Fruit fly (Drosophila melanogaster): ENCODE results near the gene Cmpk.

Cmpk gene

DNA sequence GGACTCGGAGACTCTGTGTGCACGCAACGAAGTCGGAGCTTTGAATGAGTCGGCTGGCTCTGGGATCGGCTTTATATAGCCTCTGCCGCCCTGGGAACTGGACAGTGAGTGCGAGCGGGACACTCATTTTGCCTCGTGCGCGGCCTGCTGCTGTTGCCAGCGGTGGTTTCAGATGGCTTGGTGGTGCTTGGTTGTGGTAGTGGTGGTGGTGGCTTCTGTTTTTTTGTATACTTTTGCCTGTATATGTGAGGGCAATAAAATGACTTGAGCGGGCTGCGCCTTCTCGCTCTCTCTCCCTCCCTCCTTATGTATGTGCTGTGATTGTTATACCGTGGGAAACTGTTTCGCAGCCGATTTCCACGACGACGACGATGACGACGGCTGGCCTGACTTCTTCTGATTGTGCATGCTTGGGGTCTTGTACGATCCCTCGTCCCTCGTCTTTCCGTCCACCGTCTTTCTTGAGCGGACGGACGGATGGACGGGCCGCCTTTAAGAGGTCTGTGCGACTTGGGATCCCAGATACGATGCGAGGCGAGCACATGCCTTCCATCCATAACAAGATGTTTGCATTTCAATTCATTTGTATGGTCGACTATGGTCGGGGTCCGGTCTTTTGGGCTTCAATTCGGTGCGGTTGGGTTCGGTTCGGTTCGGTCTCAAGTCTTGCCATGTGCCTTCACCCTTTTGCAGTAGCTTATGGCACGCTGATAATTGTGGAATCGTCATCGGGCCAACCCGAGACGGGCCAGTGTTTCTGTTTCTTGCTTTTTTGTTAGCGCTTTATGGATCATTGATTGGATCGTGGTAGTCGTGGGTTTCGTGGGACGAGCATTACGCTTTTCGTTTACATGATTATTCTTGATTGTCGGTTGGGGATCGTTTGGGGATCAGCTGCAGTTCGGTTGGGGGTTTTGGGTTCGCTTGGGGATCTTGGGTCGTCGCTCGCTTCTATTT lies 49.0 kb downstream of the Cmpk start (continued):
- TF ChIP-seq Spps (tag; optimal IDR thresholded peaks at IDR 0.05), result peak; percentile 2
- no peak for TF ChIP-seq ems (GFP tag; optimal IDR thresholded peaks at IDR 0.05)
- TF ChIP-seq otp (GFP tag; IDR thresholded peaks at IDR 0.05), result peak; percentile 56; the same call in 1 of the 3 replicates
- TF ChIP-seq abd-A (tag; optimal IDR thresholded peaks at IDR 0.05), result peak; percentile 97
- peak; percentile 80 for TF ChIP-seq gcm (GFP tag; optimal IDR thresholded peaks at IDR 0.05)
- TF ChIP-seq hth (optimal IDR thresholded peaks at IDR 0.05), result no peak
- peak; percentile 88 for TF ChIP-seq Jarid2 (GFP tag; optimal IDR thresholded peaks at IDR 0.05)
- peak; percentile 26 for TF ChIP-seq CG15601 (tag; optimal IDR thresholded peaks at IDR 0.05)
- no peak for TF ChIP-seq CG4820 (GFP tag; optimal IDR thresholded peaks at IDR 0.05)
- TF ChIP-seq insv (GFP tag; optimal IDR thresholded peaks at IDR 0.05), result peak in 1 of 2 experiments; percentile 53
- TF ChIP-seq bbx (GFP tag; IDR thresholded peaks at IDR 0.05; ENCODE audit: partially characterized antibody), result peak; percentile 43
- TF ChIP-seq ttk (GFP tag; IDR thresholded peaks at IDR 0.05), result 0 out of 2 replicates have a peak, but pooled peaks have one; percentile 12
- no peak for TF ChIP-seq Hr39 (optimal IDR thresholded peaks at IDR 0.05)
- no peak for TF ChIP-seq sob (GFP tag; IDR thresholded peaks at IDR 0.05)
- peak; percentile 19 for TF ChIP-seq CG8290 (GFP tag; optimal IDR thresholded peaks at IDR 0.05)
- no peak for TF ChIP-seq CG8290 (tag; optimal IDR thresholded peaks at IDR 0.05)
- TF ChIP-seq CG2202 (tag; optimal IDR thresholded peaks at IDR 0.05), result peak; percentile 6
- TF ChIP-seq Atf6 (GFP tag; IDR thresholded peaks at IDR 0.05), result 0 out of 2 replicates have a peak, but pooled peaks have one; percentile 7
- TF ChIP-seq kah (GFP tag; optimal IDR thresholded peaks at IDR 0.05), result peak; percentile 75
- peak; percentile 1 to 33 for TF ChIP-seq Pdp1 (GFP tag; optimal IDR thresholded peaks at IDR 0.05)
- TF ChIP-seq Trl (optimal IDR thresholded peaks at IDR 0.05), result peak; percentile 10 to 36
- TF ChIP-seq Trl (GFP tag; optimal IDR thresholded peaks at IDR 0.05), result no peak
- peak; percentile 88 for TF ChIP-seq ac (GFP tag; optimal IDR thresholded peaks at IDR 0.05)
- TF ChIP-seq sna (GFP tag; IDR thresholded peaks at IDR 0.05; ENCODE audit: partially characterized antibody), result peak; percentile 45; the same call in 1 of the 2 replicates
- TF ChIP-seq CG3838 (GFP tag; optimal IDR thresholded peaks at IDR 0.05), result no peak
- no peak for TF ChIP-seq CG12071 (GFP tag; optimal IDR thresholded peaks at IDR 0.05)
- TF ChIP-seq HHEX (GFP tag; optimal IDR thresholded peaks at IDR 0.05), result no peak
- no peak for TF ChIP-seq PHDP (tag; optimal IDR thresholded peaks at IDR 0.05)
- no peak for TF ChIP-seq CG12942 (GFP tag; optimal IDR thresholded peaks at IDR 0.05)
- TF ChIP-seq sqz (GFP tag; optimal IDR thresholded peaks at IDR 0.05), result peak; percentile 98
- TF ChIP-seq Abd-B (GFP tag; optimal IDR thresholded peaks at IDR 0.05), result peak; percentile 61
- TF ChIP-seq dmrt11E (tag; optimal IDR thresholded peaks at IDR 0.05), result peak; percentile 0
- peak; percentile 68 for TF ChIP-seq Hey (tag; optimal IDR thresholded peaks at IDR 0.05)
- TF ChIP-seq Hr78 (GFP tag; optimal IDR thresholded peaks at IDR 0.05), result peak in 1 of 2 experiments; percentile 74
- peak; percentile 17 for TF ChIP-seq CG18599 (GFP tag; optimal IDR thresholded peaks at IDR 0.05)
- peak; percentile 7 for TF ChIP-seq CG8388 (GFP tag; optimal IDR thresholded peaks at IDR 0.05)
- peak; percentile 49 for TF ChIP-seq D (optimal IDR thresholded peaks at IDR 0.05)
- TF ChIP-seq D (GFP tag; optimal IDR thresholded peaks at IDR 0.05), result peak; percentile 28
- peak in 1 of 2 experiments; percentile 86 for TF ChIP-seq tll (GFP tag; optimal IDR thresholded peaks at IDR 0.05)
- no peak for TF ChIP-seq crp (GFP tag; optimal IDR thresholded peaks at IDR 0.05)
- peak; percentile 93 for TF ChIP-seq cad (GFP tag; optimal IDR thresholded peaks at IDR 0.05)
- TF ChIP-seq vvl (GFP tag; IDR thresholded peaks at IDR 0.05), result peak; percentile 5
- no peak for TF ChIP-seq CG7556 (GFP tag; optimal IDR thresholded peaks at IDR 0.05)
- TF ChIP-seq CG13123 (GFP tag; optimal IDR thresholded peaks at IDR 0.05), result peak; percentile 25
- peak; percentile 86 for TF ChIP-seq oc (tag; optimal IDR thresholded peaks at IDR 0.05)
- peak; percentile 55 for TF ChIP-seq mirr (GFP tag; optimal IDR thresholded peaks at IDR 0.05)
- no peak for TF ChIP-seq CG9215 (GFP tag; IDR thresholded peaks at IDR 0.05)
- no peak for TF ChIP-seq CG15073 (GFP tag; optimal IDR thresholded peaks at IDR 0.05)

Data from whole organism, embryonic.